Worm (Caenorhabditis elegans) whole organism, L3 larva: ENCODE measurements around the gene F52C12.6.

Experiments used
- ama-1 ChIP-seq: fragments of 150-350 bp; optimal IDR thresholded peaks from 2 replicates; lab custom pipeline; 2018
- elt-3 ChIP-seq, 3 experiments: fragments of 150-350 bp in 1 of 3; sonication (generic microtip) in 2 of 3; optimal IDR thresholded peaks; 2 replicates in 2 of 3; 4 replicates in 1 of 3; lab custom pipeline; 2014 to 2017; ENCODE audit warnings: missing biosample characterization in 3 of 3, missing genetic modification characterization in 3 of 3
- eor-1 ChIP-seq, 2 experiments: fragments of 150-350 bp; optimal IDR thresholded peaks; 2 replicates each; lab custom pipeline; 2014 to 2018; ENCODE audit warnings: missing biosample characterization in 2 of 2, missing genetic modification characterization in 2 of 2
- fkh-10 ChIP-seq: sonication (generic microtip); optimal IDR thresholded peaks from 2 replicates; lab custom pipeline; 2017; ENCODE audit warnings: missing biosample characterization, missing genetic modification reagents, missing genetic modification characterization
- nhr-237 ChIP-seq: fragments of 150-350 bp; optimal IDR thresholded peaks from 2 replicates; lab custom pipeline; 2014; ENCODE audit warnings: missing biosample characterization, missing genetic modification characterization
- nhr-28 ChIP-seq: fragments of 150-350 bp; optimal IDR thresholded peaks from 2 replicates; lab custom pipeline; 2014; ENCODE audit warnings: missing biosample characterization, missing genetic modification characterization
- nhr-76 ChIP-seq: fragments of 150-350 bp; sonication (generic microtip); optimal IDR thresholded peaks from 5 replicates; lab custom pipeline; 2014; ENCODE audit warnings: missing biosample characterization, missing genetic modification characterization
- pqm-1 ChIP-seq: fragments of 150-350 bp; optimal IDR thresholded peaks from 2 replicates; lab custom pipeline; 2017; ENCODE audit warnings: missing biosample characterization, missing genetic modification characterization, inconsistent platforms
- sea-2 ChIP-seq: fragments of 150-350 bp; sonication (generic microtip); optimal IDR thresholded peaks from 4 replicates; lab custom pipeline; 2014; ENCODE audit warnings: missing biosample characterization, missing genetic modification reagents, missing genetic modification characterization
- skn-1 ChIP-seq: fragments of 150-350 bp; optimal IDR thresholded peaks from 2 replicates; lab custom pipeline; 2014; ENCODE audit warnings: missing biosample characterization, missing genetic modification characterization
- unc-62 ChIP-seq: fragments of 150-350 bp; sonication (generic microtip); optimal IDR thresholded peaks from 4 replicates; lab custom pipeline; 2014; ENCODE audit warnings: missing biosample characterization, missing genetic modification reagents, missing genetic modification characterization
- ztf-4 ChIP-seq: fragments of 150-350 bp; optimal IDR thresholded peaks from 2 replicates; lab custom pipeline; 2014; ENCODE audit warnings: missing biosample characterization, missing genetic modification characterization

DNA sequence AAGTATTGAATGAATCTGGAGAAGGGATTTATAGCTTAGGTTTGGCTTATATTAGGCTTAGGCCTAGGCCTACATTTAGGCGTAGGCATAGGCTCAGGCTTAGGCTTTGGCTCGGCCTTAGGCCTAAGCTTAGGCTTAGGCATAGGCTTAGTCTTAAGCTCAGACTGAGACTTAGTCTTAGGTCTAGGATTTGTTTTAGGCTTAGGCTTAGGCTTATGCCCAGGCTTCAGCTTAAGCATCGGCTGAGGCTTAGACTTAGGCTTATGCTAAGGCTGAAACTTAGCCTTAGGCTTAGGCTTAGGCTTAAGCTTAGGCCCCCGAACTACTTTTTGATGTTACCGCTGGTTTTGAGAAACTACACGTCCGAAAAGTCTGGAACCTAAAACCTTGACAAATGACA lies 36.0 kb upstream of the F52C12.6 start:
- TF ChIP-seq ztf-4 (tag; lab: Kevin White, UChicago) = no peak
- no peak for TF ChIP-seq elt-3 (tag; optimal IDR thresholded peaks at IDR 0.05; lab: Kevin White, UChicago)
- no peak for TF ChIP-seq unc-62 (GFP tag; lab: Kevin White, UChicago)
- TF ChIP-seq nhr-28 = no peak
- no peak for TF ChIP-seq ama-1
- no peak for TF ChIP-seq skn-1 (tag; lab: Kevin White, UChicago)
- no peak for TF ChIP-seq nhr-237
- TF ChIP-seq nhr-76 (tag; lab: Kevin White, UChicago) = no peak
- TF ChIP-seq pqm-1 (tag; lab: Kevin White, UChicago) = no peak
- no peak for TF ChIP-seq sea-2 (GFP tag; lab: Kevin White, UChicago)
- no peak for TF ChIP-seq fkh-10 (GFP tag; lab: Kevin White, UChicago)
- TF ChIP-seq eor-1 (tag; optimal IDR thresholded peaks at IDR 0.05; lab: Kevin White, UChicago) = no peak
